Fruit fly (Drosophila melanogaster): ENCODE results near the gene CG42779.

CG42779 gene

DNA sequence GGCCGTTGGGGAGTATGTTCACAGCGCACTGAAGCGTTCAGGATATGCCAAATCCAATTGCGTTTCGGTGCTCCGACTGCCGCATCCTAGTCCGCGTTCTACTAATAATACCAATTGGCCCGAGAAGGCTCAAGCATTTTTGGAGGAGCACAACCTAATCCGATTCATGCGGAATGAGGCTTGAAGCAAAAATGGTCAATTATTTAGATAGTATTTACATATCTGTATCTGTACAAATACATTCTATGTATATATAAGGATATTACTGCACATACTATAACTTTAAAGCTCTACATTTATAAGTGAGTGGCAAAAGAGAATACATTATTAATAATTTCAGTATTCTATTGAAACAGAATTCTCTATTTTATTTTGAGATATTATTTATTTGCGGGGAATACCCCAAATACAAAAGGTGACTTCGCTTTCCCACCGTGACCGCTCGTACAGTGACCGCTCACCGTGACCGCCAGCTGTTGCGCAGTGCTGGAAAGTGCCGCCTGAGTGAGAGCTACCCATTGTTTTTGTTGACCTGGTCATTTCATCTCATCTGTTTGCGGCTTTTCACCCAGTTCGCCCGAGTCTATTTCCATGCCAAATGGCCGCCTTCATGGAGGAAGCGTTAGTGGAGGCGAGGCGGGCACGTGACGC lies 30.1 kb downstream of the CG42779 start, which contains the start of gene CG5292 (continued):
- peak; percentile 33 for TF ChIP-seq Oli (tag; optimal IDR thresholded peaks at IDR 0.05)
- TF ChIP-seq CG6175 (GFP tag; IDR thresholded peaks at IDR 0.05) = no peak
- TF ChIP-seq MESR4 (GFP tag; optimal IDR thresholded peaks at IDR 0.05) = peak; percentile 66
- TF ChIP-seq CG7839 (tag; optimal IDR thresholded peaks at IDR 0.05) = no peak
- TF ChIP-seq CG12104 (GFP tag; optimal IDR thresholded peaks at IDR 0.05) = no peak
- peak; percentile 38 for TF ChIP-seq CG8290 (GFP tag; optimal IDR thresholded peaks at IDR 0.05)
- TF ChIP-seq CG8290 (tag; optimal IDR thresholded peaks at IDR 0.05) = no peak
- no peak for TF ChIP-seq ERR (GFP tag; optimal IDR thresholded peaks at IDR 0.05)
- TF ChIP-seq z (GFP tag; IDR thresholded peaks at IDR 0.05) = no peak
- TF ChIP-seq ATbp (GFP tag; optimal IDR thresholded peaks at IDR 0.05) = peak; percentile 8
- TF ChIP-seq ash1 (GFP tag; optimal IDR thresholded peaks at IDR 0.05) = no peak
- no peak for TF ChIP-seq crc (GFP tag; optimal IDR thresholded peaks at IDR 0.05)
- TF ChIP-seq CG6654 (GFP tag; optimal IDR thresholded peaks at IDR 0.05) = no peak
- TF ChIP-seq Ptx1 (GFP tag; IDR thresholded peaks at IDR 0.05) = peak; percentile 65
- peak; percentile 45 for TF ChIP-seq CG9817 (tag; optimal IDR thresholded peaks at IDR 0.05)
- TF ChIP-seq HmgD (GFP tag; optimal IDR thresholded peaks at IDR 0.05) = no peak
- no peak; the same call in 2 of the 3 replicates for TF ChIP-seq CG17361 (GFP tag; IDR thresholded peaks at IDR 0.05)
- TF ChIP-seq CG2120 (GFP tag; optimal IDR thresholded peaks at IDR 0.05) = peak; percentile 72
- no peak for TF ChIP-seq CG2129 (GFP tag; IDR thresholded peaks at IDR 0.05; ENCODE audit: partially characterized antibody)
- no peak for TF ChIP-seq CG18262 (tag; optimal IDR thresholded peaks at IDR 0.05)
- peak; percentile 36 for TF ChIP-seq CG6765 (GFP tag; optimal IDR thresholded peaks at IDR 0.05)
- no peak for TF ChIP-seq CG31388 (GFP tag; optimal IDR thresholded peaks at IDR 0.05)
- TF ChIP-seq knrl (GFP tag; IDR thresholded peaks at IDR 0.05; ENCODE audit: partially characterized antibody) = peak; percentile 35; the same call in 1 of the 3 replicates
- TF ChIP-seq CG10462 (GFP tag; optimal IDR thresholded peaks at IDR 0.05) = peak; percentile 15
- no peak for TF ChIP-seq Doc2 (GFP tag; IDR thresholded peaks at IDR 0.05)
- peak; percentile 76 for TF ChIP-seq HmgZ (tag; optimal IDR thresholded peaks at IDR 0.05)
- peak; percentile 99 for TF ChIP-seq wek (GFP tag; optimal IDR thresholded peaks at IDR 0.05)
- TF ChIP-seq slp2 (GFP tag; optimal IDR thresholded peaks at IDR 0.05) = no peak
- peak; percentile 3 for TF ChIP-seq CG17912 (GFP tag; optimal IDR thresholded peaks at IDR 0.05)
- no peak for TF ChIP-seq CTCF (GFP tag; optimal IDR thresholded peaks at IDR 0.05)
- TF ChIP-seq CG30020 (tag; optimal IDR thresholded peaks at IDR 0.05) = no peak
- TF ChIP-seq Doc3 (GFP tag; IDR thresholded peaks at IDR 0.05; ENCODE audit: partially characterized antibody) = peak; percentile 39; the same call in 1 of the 3 replicates
- TF ChIP-seq CG42726 (GFP tag; IDR thresholded peaks at IDR 0.05; ENCODE audit: partially characterized antibody) = peak; percentile 44
- 0 out of 2 replicates have a peak, but pooled peaks have one; percentile 27 for TF ChIP-seq CG10959 (GFP tag; IDR thresholded peaks at IDR 0.05)
- no peak for TF ChIP-seq otp (GFP tag; IDR thresholded peaks at IDR 0.05)
- no peak for TF ChIP-seq odd (GFP tag; optimal IDR thresholded peaks at IDR 0.05)
- TF ChIP-seq Dp (GFP tag; optimal IDR thresholded peaks at IDR 0.05) = peak; percentile 42
- no peak for TF ChIP-seq CG14965 (GFP tag; optimal IDR thresholded peaks at IDR 0.05; ENCODE audit: borderline replicate concordance)
- peak; percentile 95 for TF ChIP-seq CG31441 (GFP tag; IDR thresholded peaks at IDR 0.05)
- no peak for TF ChIP-seq MTF-1 (GFP tag; optimal IDR thresholded peaks at IDR 0.05; ENCODE audit: borderline replicate concordance)
- TF ChIP-seq CG1529 (GFP tag; optimal IDR thresholded peaks at IDR 0.05) = no peak
- TF ChIP-seq Blimp-1 (GFP tag; optimal IDR thresholded peaks at IDR 0.05) = no peak
- no peak for TF ChIP-seq wor (GFP tag; IDR thresholded peaks at IDR 0.05)
- no peak for TF ChIP-seq CG6854 (GFP tag; optimal IDR thresholded peaks at IDR 0.05)
- TF ChIP-seq kni (GFP tag; optimal IDR thresholded peaks at IDR 0.05) = no peak
- no peak for TF ChIP-seq Rx (GFP tag; IDR thresholded peaks at IDR 0.05)
- TF ChIP-seq phol (tag; optimal IDR thresholded peaks at IDR 0.05) = peak; percentile 56
- no peak for TF ChIP-seq Sox100B (GFP tag; optimal IDR thresholded peaks at IDR 0.05)
- TF ChIP-seq sens (GFP tag) = peak; percentile 93
- no peak for TF ChIP-seq CG10565 (GFP tag; optimal IDR thresholded peaks at IDR 0.05)
- peak; percentile 54; the same call in 1 of the 2 replicates for TF ChIP-seq E2f1 (GFP tag; IDR thresholded peaks at IDR 0.05)

Measured in whole organism, embryonic.